Worm (Caenorhabditis elegans) whole organism, L1 larva: ENCODE measurements around the gene Y105C5B.11.
"Not testable (repeated sequence)": the region's sequence is repeated elsewhere in the genome, so short reads cannot be mapped to it uniquely, and the experiment has no call there.

ENCODE experiments used
- C04F5.9 ChIP-seq: sonication (generic microtip); optimal IDR thresholded peaks from 2 replicates; lab custom pipeline; 2016; ENCODE audit warnings: missing genetic modification characterization, missing compliant biosample characterization
- F16B12.6 ChIP-seq: fragments of 150-350 bp; optimal IDR thresholded peaks from 2 replicates; lab custom pipeline; 2014; ENCODE audit warnings: missing biosample characterization, missing genetic modification characterization
- Y116A8C.19 ChIP-seq: sonication (generic microtip); optimal IDR thresholded peaks from 2 replicates; lab custom pipeline; 2016; ENCODE audit warnings: missing compliant biosample characterization, missing genetic modification characterization, borderline replicate concordance
- aha-1 ChIP-seq: fragments of 150-350 bp; optimal IDR thresholded peaks from 2 replicates; lab custom pipeline; 2014; ENCODE audit warnings: missing biosample characterization, missing genetic modification characterization
- alr-1 ChIP-seq: fragments of 200-800 bp; sonication (Bioruptor generic); optimal IDR thresholded peaks from 2 replicates; lab custom pipeline; 2018; ENCODE audit warnings: borderline replicate concordance, mild to moderate bottlenecking, missing genetic modification characterization, missing compliant biosample characterization
- ceh-8 ChIP-seq: fragments of 200-800 bp; sonication (Bioruptor generic); optimal IDR thresholded peaks from 2 replicates; lab custom pipeline; 2018; ENCODE audit warnings: mild to moderate bottlenecking, missing genetic modification characterization, moderate library complexity, missing compliant biosample characterization
- ceh-90 ChIP-seq: sonication (generic microtip); optimal IDR thresholded peaks from 2 replicates; lab custom pipeline; 2016; ENCODE audit warnings: missing genetic modification characterization, missing compliant biosample characterization
- ces-1 ChIP-seq: fragments of 150-350 bp; optimal IDR thresholded peaks from 2 replicates; lab custom pipeline; 2014; ENCODE audit warnings: missing biosample characterization, missing genetic modification reagents, missing genetic modification characterization
- dpl-1 ChIP-seq, 3 experiments: fragments of 150-350 bp in 2 of 3; sonication (generic microtip) in 1 of 3; optimal IDR thresholded peaks; 2 replicates each; lab custom pipeline; 2014 to 2017; ENCODE audit warnings: missing biosample characterization in 3 of 3, missing genetic modification characterization in 3 of 3, missing genetic modification reagents in 3 of 3
- dsc-1 ChIP-seq: sonication (generic microtip); optimal IDR thresholded peaks from 2 replicates; lab custom pipeline; 2016; ENCODE audit warnings: mild to moderate bottlenecking, missing genetic modification characterization, missing compliant biosample characterization
- efl-1 ChIP-seq, 4 experiments: fragments of 150-350 bp; optimal IDR thresholded peaks in 3 of 4; peaks in 1 of 4; 1 replicate in 1 of 4; 2 replicates in 3 of 4; lab custom pipeline; 2014; ENCODE audit warnings: missing biosample characterization in 2 of 4, missing genetic modification characterization in 2 of 4, missing genetic modification reagents in 2 of 4
- egl-27 ChIP-seq, 2 experiments: fragments of 150-350 bp in 1 of 2; sonication (generic microtip); optimal IDR thresholded peaks; 3 replicates each; lab custom pipeline; 2017 to 2018; ENCODE audit warnings: missing biosample characterization in 2 of 2, missing genetic modification characterization in 2 of 2, missing genetic modification reagents in 2 of 2
- ets-5 ChIP-seq: fragments of 200-800 bp; sonication (Bioruptor generic); IDR thresholded peaks from 2 replicates; pipeline ENCODE4 v1.3.6; 2022; ENCODE audit warnings: missing genetic modification characterization, missing compliant biosample characterization
- fkh-4 ChIP-seq: sonication (generic microtip); optimal IDR thresholded peaks from 2 replicates; lab custom pipeline; 2016; ENCODE audit warnings: missing compliant biosample characterization, missing genetic modification characterization, borderline replicate concordance
- fkh-8 ChIP-seq: sonication (generic microtip); optimal IDR thresholded peaks from 2 replicates; lab custom pipeline; 2016; ENCODE audit warnings: mild to moderate bottlenecking, missing genetic modification characterization, missing compliant biosample characterization
- fos-1 ChIP-seq: fragments of 150-350 bp; optimal IDR thresholded peaks from 2 replicates; lab custom pipeline; 2014; ENCODE audit warnings: missing biosample characterization, missing genetic modification characterization
- hlh-17 ChIP-seq: fragments of 200-800 bp; sonication (Bioruptor generic); optimal IDR thresholded peaks from 2 replicates; lab custom pipeline; 2018; ENCODE audit warnings: missing genetic modification characterization, mild to moderate bottlenecking, missing compliant biosample characterization, moderate library complexity, borderline replicate concordance
- hlh-4 ChIP-seq: sonication (generic microtip); optimal IDR thresholded peaks from 2 replicates; lab custom pipeline; 2016; ENCODE audit warnings: mild to moderate bottlenecking, missing genetic modification characterization, missing compliant biosample characterization
- irx-1 ChIP-seq: sonication (generic microtip); optimal IDR thresholded peaks from 2 replicates; lab custom pipeline; 2016; ENCODE audit warnings: missing genetic modification characterization, missing compliant biosample characterization
- jun-1 ChIP-seq: fragments of 150-350 bp; optimal IDR thresholded peaks from 2 replicates; lab custom pipeline; 2014; ENCODE audit warnings: missing biosample characterization, missing genetic modification reagents, missing genetic modification characterization
- lin-39 ChIP-seq: fragments of 150-350 bp; optimal IDR thresholded peaks from 2 replicates; lab custom pipeline; 2014; ENCODE audit warnings: missing biosample characterization, missing genetic modification reagents, missing genetic modification characterization
- mab-9 ChIP-seq: fragments of 200-800 bp; sonication (Bioruptor generic); IDR thresholded peaks from 2 replicates; pipeline ENCODE4 v1.3.6; 2022; ENCODE audit warnings: missing genetic modification reagents, missing genetic modification characterization, missing compliant biosample characterization
- mdl-1 ChIP-seq, 2 experiments: fragments of 150-350 bp; optimal IDR thresholded peaks; 2 replicates each; lab custom pipeline; 2014 to 2017; ENCODE audit warnings: missing biosample characterization in 2 of 2, missing genetic modification characterization in 2 of 2, inconsistent platforms in 1 of 2
- mep-1 ChIP-seq: fragments of 150-350 bp; optimal IDR thresholded peaks from 2 replicates; lab custom pipeline; 2014; ENCODE audit warnings: missing biosample characterization, missing genetic modification characterization
- nhr-12 ChIP-seq: sonication (generic microtip); optimal IDR thresholded peaks from 2 replicates; lab custom pipeline; 2017; ENCODE audit warnings: missing biosample characterization, missing genetic modification characterization
- nhr-19 ChIP-seq: fragments of 200-800 bp; sonication (Bioruptor generic); conservative IDR thresholded peaks from 2 replicates; pipeline ENCODE4 v1.3.6; 2022; ENCODE audit warnings: missing genetic modification characterization, missing compliant biosample characterization
- nhr-28 ChIP-seq: fragments of 150-350 bp; optimal IDR thresholded peaks from 2 replicates; lab custom pipeline; 2014; ENCODE audit warnings: missing biosample characterization, missing genetic modification characterization
- nhr-47 ChIP-seq: sonication (generic microtip); optimal IDR thresholded peaks from 2 replicates; lab custom pipeline; 2016; ENCODE audit warnings: mild to moderate bottlenecking, missing genetic modification characterization, moderate library complexity, missing compliant biosample characterization
- nhr-77 ChIP-seq: fragments of 150-350 bp; optimal IDR thresholded peaks from 2 replicates; lab custom pipeline; 2014; ENCODE audit warnings: missing biosample characterization, missing genetic modification characterization
- nhr-84 ChIP-seq: sonication (generic microtip); optimal IDR thresholded peaks from 2 replicates; lab custom pipeline; 2017; ENCODE audit warnings: missing biosample characterization, missing genetic modification characterization
- nhr-85 ChIP-seq: sonication (generic microtip); peaks from one replicate; lab custom pipeline; 2016; ENCODE audit warnings: missing genetic modification characterization, inconsistent platforms, missing compliant biosample characterization
- sox-4 ChIP-seq: sonication (generic microtip); optimal IDR thresholded peaks from 2 replicates; lab custom pipeline; 2016; ENCODE audit warnings: missing genetic modification characterization, missing compliant biosample characterization
- sptf-1 ChIP-seq: fragments of 150-350 bp; optimal IDR thresholded peaks from 2 replicates; lab custom pipeline; 2014; ENCODE audit warnings: missing biosample characterization, missing genetic modification characterization
- sup-37 ChIP-seq: fragments of 200-800 bp; sonication (Bioruptor generic); optimal IDR thresholded peaks from 2 replicates; lab custom pipeline; 2018; ENCODE audit warnings: mild to moderate bottlenecking, missing genetic modification characterization, missing compliant biosample characterization
- vab-15 ChIP-seq: sonication (generic microtip); optimal IDR thresholded peaks from 2 replicates; lab custom pipeline; 2017; ENCODE audit warnings: missing genotype, mild to moderate bottlenecking, missing genetic modification characterization, missing compliant biosample characterization
- xbp-1 ChIP-seq: sonication (generic microtip); optimal IDR thresholded peaks from 2 replicates; lab custom pipeline; 2016; ENCODE audit warnings: missing genetic modification characterization, missing compliant biosample characterization
- zip-4 ChIP-seq: fragments of 200-800 bp; sonication (Bioruptor generic); optimal IDR thresholded peaks from 2 replicates; lab custom pipeline; 2018; ENCODE audit warnings: mild to moderate bottlenecking, missing genetic modification characterization, moderate library complexity, missing compliant biosample characterization
- ztf-11 ChIP-seq, 2 experiments: sonication (generic microtip); optimal IDR thresholded peaks; 2 replicates each; lab custom pipeline; 2016 to 2017; ENCODE audit warnings: missing genetic modification characterization in 2 of 2, missing biosample characterization in 1 of 2, missing compliant biosample characterization in 1 of 2
- ztf-4 ChIP-seq: fragments of 150-350 bp; optimal IDR thresholded peaks from 2 replicates; lab custom pipeline; 2014; ENCODE audit warnings: missing biosample characterization, missing genetic modification characterization

Gene Y105C5B.11

ce11 chrIV:15983920-15984631, 42.8 kb upstream of the Y105C5B.11 start, which contains the start of gene Y105C5B.19 (continued):
- TF ChIP-seq alr-1 (tag; lab: Kevin White, UChicago): no peak
- no peak for TF ChIP-seq ztf-4 (tag; lab: Kevin White, UChicago)
- TF ChIP-seq ceh-90 (tag; lab: Kevin White, UChicago): no peak
- TF ChIP-seq C04F5.9 (tag; lab: Kevin White, UChicago): no peak
- TF ChIP-seq irx-1 (tag; lab: Kevin White, UChicago): no peak
- TF ChIP-seq mdl-1 (tag; optimal IDR thresholded peaks at IDR 0.05; lab: Kevin White, UChicago): peak in 1 of 2 experiments; percentile 11
- TF ChIP-seq Y116A8C.19 (tag; lab: Kevin White, UChicago): no peak
- no peak for TF ChIP-seq egl-27 (tag; optimal IDR thresholded peaks at IDR 0.05; lab: Kevin White, UChicago)
- peak; percentile 8 for TF ChIP-seq xbp-1
- TF ChIP-seq efl-1 (optimal IDR thresholded peaks at IDR 0.05; lab: Kevin White, UChicago): peak; percentile 41 to 60
- TF ChIP-seq efl-1 (GFP tag; optimal IDR thresholded peaks at IDR 0.05 in 1 of 2; lab: Kevin White, UChicago): no peak
- TF ChIP-seq sox-4 (tag; lab: Kevin White, UChicago): no peak
- no peak for TF ChIP-seq jun-1 (tag; lab: Kevin White, UChicago)
- no peak for TF ChIP-seq nhr-47 (tag; lab: Kevin White, UChicago)
- no peak for TF ChIP-seq hlh-4 (tag; lab: Kevin White, UChicago)
- no peak for TF ChIP-seq fkh-8 (tag; lab: Kevin White, UChicago)
- TF ChIP-seq nhr-77: peak; percentile 9
- no peak for TF ChIP-seq mab-9 (GFP tag; lab: Robert Waterston, UW)
- TF ChIP-seq ces-1 (GFP tag; lab: Kevin White, UChicago): no peak
- peak in 2 of 3 experiments; percentile 7 to 27 for TF ChIP-seq dpl-1 (GFP tag; optimal IDR thresholded peaks at IDR 0.05; lab: Kevin White, UChicago)
- no peak for TF ChIP-seq ceh-8 (GFP tag; lab: Kevin White, UChicago)
- TF ChIP-seq ztf-11 (tag; optimal IDR thresholded peaks at IDR 0.05; lab: Kevin White, UChicago): peak in 1 of 2 experiments; percentile 23
- no peak for TF ChIP-seq nhr-84
- TF ChIP-seq sptf-1 (tag; lab: Kevin White, UChicago): no peak
- no peak for TF ChIP-seq fos-1 (tag; lab: Kevin White, UChicago)
- TF ChIP-seq nhr-19 (GFP tag; lab: Robert Waterston, UW): no peak
- no peak for TF ChIP-seq ets-5 (GFP tag; lab: Robert Waterston, UW)
- no peak for TF ChIP-seq nhr-28 (tag; lab: Kevin White, UChicago)
- TF ChIP-seq dsc-1 (tag; lab: Kevin White, UChicago): no peak
- no peak for TF ChIP-seq fkh-4
- no peak for TF ChIP-seq lin-39
- TF ChIP-seq nhr-12: no peak
- TF ChIP-seq sup-37 (GFP tag; lab: Kevin White, UChicago): no peak
- TF ChIP-seq nhr-85 (tag; lab: Kevin White, UChicago): no peak
- TF ChIP-seq, all 84 proteins: peak for 12

- TF ChIP-seq efl-1 (optimal IDR thresholded peaks at IDR 0.05; lab: Kevin White, UChicago): not testable (repeated sequence)
- peak in 1 of 2 experiments; percentile 46 for TF ChIP-seq efl-1 (GFP tag; optimal IDR thresholded peaks at IDR 0.05 in 1 of 2; lab: Kevin White, UChicago)
Observed at ce11 chrIV:15979610-15980009, 38.3 kb upstream of the Y105C5B.11 start.

ce11 chrIV:15964307-15964706, 23.0 kb upstream of the Y105C5B.11 start, which contains the start of gene Y105C5B.18:
Gene Y105C5B.18 (plus strand): TSS chrIV:15964607.
- TF ChIP-seq ztf-11 (tag; optimal IDR thresholded peaks at IDR 0.05; lab: Kevin White, UChicago) (no peak), zip-4 (GFP tag; lab: Kevin White, UChicago) (no peak)

- TF ChIP-seq vab-15 (tag; lab: Kevin White, UChicago): no peak
- no peak for TF ChIP-seq aha-1 (tag; lab: Kevin White, UChicago)
- TF ChIP-seq mdl-1 (tag; optimal IDR thresholded peaks at IDR 0.05; lab: Kevin White, UChicago): no peak
- no peak for TF ChIP-seq mep-1 (tag; lab: Kevin White, UChicago)
- TF ChIP-seq hlh-17 (GFP tag; lab: Kevin White, UChicago): no peak
- TF ChIP-seq sptf-1 (tag; lab: Kevin White, UChicago): no peak
- no peak for TF ChIP-seq sup-37 (GFP tag; lab: Kevin White, UChicago)
- no peak for TF ChIP-seq F16B12.6 (tag; lab: Kevin White, UChicago)
Observed at ce11 chrIV:15962801-15963200, 21.5 kb upstream of the Y105C5B.11 start, which contains the start of gene Y105C5B.17. Gene Y105C5B.17 (plus strand): TSS chrIV:15963101.
